Worm (Caenorhabditis elegans): ENCODE results near the gene clec-207.
A peak's percentile ranks its signal among the peaks of the same experiment; 100 is the strongest.

Gene clec-207

DNA sequence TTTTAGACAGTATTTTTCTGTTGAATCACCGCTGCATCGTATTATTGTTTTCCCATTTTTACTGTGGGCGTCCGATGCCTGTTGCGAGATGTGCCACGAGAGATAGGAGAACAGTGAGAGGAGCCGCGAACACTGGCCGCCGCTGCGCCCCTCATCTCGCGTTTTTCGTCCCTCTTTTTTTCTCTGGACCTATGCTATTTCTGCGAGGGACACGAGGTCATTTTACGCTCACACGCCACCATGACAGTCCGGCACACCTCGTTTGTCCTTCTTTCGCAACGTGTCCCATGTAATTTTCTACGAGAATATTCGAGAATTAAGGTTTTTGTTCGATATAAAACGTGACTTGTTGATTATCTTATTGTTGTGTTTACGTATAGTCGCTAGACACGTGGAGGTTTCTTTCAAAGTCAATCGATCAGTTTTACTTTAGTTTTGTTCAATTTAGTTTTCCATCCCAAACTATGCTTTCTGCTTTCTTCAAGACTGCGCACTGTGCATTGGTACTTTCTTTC is 27.8 kb upstream of the clec-207 start, which contains the start of gene lbp-9:
TSS of gene lbp-9 (plus strand) at position 465 of the 515 bp plus-strand sequence.
- TF ChIP-seq fkh-6 (tag; optimal IDR thresholded peaks at IDR 0.05): no peak
- no peak for TF ChIP-seq ceh-45 (GFP tag; IDR thresholded peaks at IDR 0.05)
- no peak for TF ChIP-seq ref-2 (tag; optimal IDR thresholded peaks at IDR 0.05)
- TF ChIP-seq unc-86 (tag; optimal IDR thresholded peaks at IDR 0.05): no peak
- TF ChIP-seq fkh-10 (GFP tag; optimal IDR thresholded peaks at IDR 0.05): no peak
- TF ChIP-seq ama-1 (optimal IDR thresholded peaks at IDR 0.05): no peak
- no peak for TF ChIP-seq Y22D7AL.16 (tag; optimal IDR thresholded peaks at IDR 0.05)
- TF ChIP-seq fax-1 (tag; optimal IDR thresholded peaks at IDR 0.05): no peak
- TF ChIP-seq rnt-1 (tag; optimal IDR thresholded peaks at IDR 0.05): no peak
- TF ChIP-seq hlh-15 (tag; optimal IDR thresholded peaks at IDR 0.05): no peak
- TF ChIP-seq dve-1 (tag; optimal IDR thresholded peaks at IDR 0.05): no peak

DNA sequence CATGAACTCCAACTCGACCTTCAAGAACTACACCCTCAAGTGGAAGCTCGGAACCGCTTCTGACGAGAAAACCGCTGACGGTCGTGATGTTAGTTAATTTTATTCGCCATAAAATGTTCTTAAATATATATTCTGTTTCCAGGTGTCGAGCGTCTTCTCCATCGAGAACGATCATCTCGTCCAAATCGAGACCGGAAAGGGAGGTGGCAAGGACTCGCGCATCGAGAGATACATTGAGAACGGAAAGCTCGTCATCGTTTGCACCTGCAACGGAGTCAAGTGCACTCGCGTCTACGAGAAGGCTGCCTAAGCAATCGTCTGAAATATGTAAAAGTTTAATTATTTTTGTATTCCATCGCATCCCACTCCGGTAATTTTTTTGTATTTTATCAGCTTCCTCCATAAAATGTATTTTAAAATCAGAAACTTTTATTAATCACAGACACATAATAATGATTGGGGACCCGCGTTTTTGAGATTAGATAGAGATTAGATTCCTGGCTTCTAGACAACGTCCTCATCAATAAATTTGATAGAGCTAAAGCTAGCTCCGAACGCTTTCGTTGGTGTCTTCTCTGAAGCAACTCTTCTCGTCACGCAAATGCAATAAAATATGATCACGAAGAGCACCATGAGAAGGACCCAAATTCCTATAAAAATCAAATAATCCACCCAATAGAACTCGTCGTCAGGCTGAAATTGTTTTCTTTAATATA is 27.0 kb upstream of the clec-207 start:
- TF ChIP-seq ceh-22 (tag; optimal IDR thresholded peaks at IDR 0.05) (no peak), syd-9 (tag; optimal IDR thresholded peaks at IDR 0.05) (no peak), sox-2 (GFP tag; IDR thresholded peaks at IDR 0.05) (no peak), ama-1 (optimal IDR thresholded peaks at IDR 0.05) (no peak), ceh-48 (tag; optimal IDR thresholded peaks at IDR 0.05) (no peak), sdc-2 (tag; optimal IDR thresholded peaks at IDR 0.05) (no peak), ztf-16 (tag; optimal IDR thresholded peaks at IDR 0.05) (no peak), unc-55 (GFP tag; optimal IDR thresholded peaks at IDR 0.05) (no peak), lin-11 (tag; optimal IDR thresholded peaks at IDR 0.05) (no peak), fax-1 (tag; optimal IDR thresholded peaks at IDR 0.05) (no peak), fkh-10 (GFP tag; optimal IDR thresholded peaks at IDR 0.05) (no peak), gmeb-2 (tag; optimal IDR thresholded peaks at IDR 0.05) (no peak), che-1 (tag; optimal IDR thresholded peaks at IDR 0.05) (no peak), ceh-18 (tag; optimal IDR thresholded peaks at IDR 0.05) (no peak), F13H6.1 (tag; optimal IDR thresholded peaks at IDR 0.05) (no peak), pros-1 (tag; optimal IDR thresholded peaks at IDR 0.05) (no peak), hlh-15 (tag; optimal IDR thresholded peaks at IDR 0.05) (no peak)

DNA sequence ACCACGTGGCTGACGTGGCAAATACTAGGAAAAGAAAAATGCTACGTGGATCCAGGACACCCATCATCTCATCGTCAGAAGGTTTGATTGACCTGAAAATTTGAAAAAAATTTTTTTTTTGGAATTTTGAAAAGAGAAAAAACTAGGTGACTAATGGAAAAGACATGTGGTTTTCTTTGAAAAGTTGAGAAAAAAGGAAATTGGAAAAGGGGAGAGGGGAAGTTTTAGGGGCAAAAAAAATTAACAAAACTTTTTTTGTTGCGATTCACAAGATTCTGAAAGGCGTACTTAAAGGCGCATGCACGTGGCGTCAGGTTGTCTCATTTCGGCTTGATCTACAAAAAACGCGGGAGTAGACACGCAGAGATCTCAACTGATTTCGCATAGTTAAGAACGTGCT is 23.1 kb upstream of the clec-207 start, which contains the start of gene Y40B10A.9:
TSS of gene Y40B10A.9 (minus strand) at position 101 of the 400 bp plus-strand sequence.
- TF ChIP-seq hlh-30 (tag; optimal IDR thresholded peaks at IDR 0.05; ENCODE audit: insufficient read depth) (no peak), ceh-24 (tag; optimal IDR thresholded peaks at IDR 0.05) (no peak), fax-1 (tag; optimal IDR thresholded peaks at IDR 0.05) (no peak), F13H6.1 (tag; optimal IDR thresholded peaks at IDR 0.05) (no peak), K02D7.2 (tag; optimal IDR thresholded peaks at IDR 0.05) (no peak), sdc-2 (tag; optimal IDR thresholded peaks at IDR 0.05) (no peak), sox-4 (tag; optimal IDR thresholded peaks at IDR 0.05) (no peak), ttx-3 (tag; optimal IDR thresholded peaks at IDR 0.05) (no peak), ceh-2 (tag; optimal IDR thresholded peaks at IDR 0.05) (no peak)

DNA sequence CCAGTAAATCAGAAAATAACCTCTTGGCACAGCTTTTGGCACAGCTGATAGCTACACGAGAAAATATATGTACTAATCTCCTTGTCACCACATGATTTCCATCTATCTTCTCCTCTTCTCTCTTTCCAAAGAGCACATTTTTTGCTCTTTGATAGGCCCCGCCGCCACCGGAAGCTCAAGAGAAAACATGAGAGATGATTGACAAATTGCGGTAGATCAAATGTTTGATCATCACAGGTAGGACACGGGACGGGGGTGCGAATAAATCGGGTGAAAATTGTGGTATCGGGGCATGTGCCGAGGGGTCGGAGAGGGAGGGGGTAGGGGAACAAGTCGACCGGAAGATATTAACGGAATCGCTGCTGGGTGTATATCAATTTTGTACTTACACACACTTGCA is 19.8 kb upstream of the clec-207 start:
- TF ChIP-seq gmeb-2 (tag; optimal IDR thresholded peaks at IDR 0.05) (no peak), rnt-1 (tag; optimal IDR thresholded peaks at IDR 0.05) (no peak), ceh-31 (tag; optimal IDR thresholded peaks at IDR 0.05) (no peak), K02D7.2 (tag; optimal IDR thresholded peaks at IDR 0.05) (no peak), ceh-18 (tag; optimal IDR thresholded peaks at IDR 0.05) (peak; percentile 17), unc-55 (GFP tag; optimal IDR thresholded peaks at IDR 0.05) (peak; percentile 50)

DNA sequence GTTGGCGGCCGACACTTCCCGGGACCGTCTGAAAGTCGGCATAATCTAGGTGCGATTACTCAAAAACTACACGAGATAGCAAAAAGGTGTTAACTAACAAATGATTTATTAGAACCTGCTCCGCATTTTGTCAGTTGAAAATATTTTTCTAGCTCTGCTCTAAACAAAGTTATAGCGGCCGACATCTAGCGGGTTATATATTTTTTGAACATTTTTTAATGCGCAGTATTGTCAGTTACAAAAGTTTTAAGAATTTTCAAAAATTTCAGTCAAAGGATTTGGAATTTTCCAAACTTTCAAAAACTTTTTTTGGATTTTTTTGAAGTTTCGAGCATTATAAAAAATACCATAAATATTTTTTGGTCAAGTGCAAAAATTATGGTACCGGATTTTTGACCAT is 14.6 kb upstream of the clec-207 start:
- no peak for TF ChIP-seq npax-4 (tag; optimal IDR thresholded peaks at IDR 0.05)
- TF ChIP-seq K02D7.2 (tag; optimal IDR thresholded peaks at IDR 0.05): no peak
- no peak for TF ChIP-seq ceh-18 (tag; optimal IDR thresholded peaks at IDR 0.05)
- TF ChIP-seq ztf-16 (tag; optimal IDR thresholded peaks at IDR 0.05): no peak
- no peak for TF ChIP-seq ceh-6 (GFP tag; optimal IDR thresholded peaks at IDR 0.05)
- no peak for TF ChIP-seq ceh-45 (GFP tag; IDR thresholded peaks at IDR 0.05)
- TF ChIP-seq ceh-24 (tag; optimal IDR thresholded peaks at IDR 0.05): no peak
- no peak for TF ChIP-seq unc-42 (tag; optimal IDR thresholded peaks at IDR 0.05)
- no peak for TF ChIP-seq ref-2 (tag; optimal IDR thresholded peaks at IDR 0.05)
- no peak for TF ChIP-seq zip-5 (tag; optimal IDR thresholded peaks at IDR 0.05)
- no peak for TF ChIP-seq unc-55 (GFP tag; optimal IDR thresholded peaks at IDR 0.05)
- TF ChIP-seq hlh-6 (tag; optimal IDR thresholded peaks at IDR 0.05): no peak
- no peak for TF ChIP-seq ceh-9 (tag; optimal IDR thresholded peaks at IDR 0.05)
- no peak for TF ChIP-seq Y22D7AL.16 (tag; optimal IDR thresholded peaks at IDR 0.05)
- TF ChIP-seq ttx-3 (tag; optimal IDR thresholded peaks at IDR 0.05): no peak
- TF ChIP-seq hlh-13 (GFP tag; optimal IDR thresholded peaks at IDR 0.05): no peak
